Worm (Caenorhabditis elegans): ENCODE measurements around the gene fbxa-78.

ce11 chrIII:1249111-1249583 is 9.1 kb downstream of the fbxa-78 start, which contains the start of the genes fbxa-76 and fbxa-77:
- TF ChIP-seq him-1 (tag; optimal IDR thresholded peaks at IDR 0.05) (no peak), W03F9.2 (tag; optimal IDR thresholded peaks at IDR 0.05) (no peak), dao-5 (tag; optimal IDR thresholded peaks at IDR 0.05) (no peak)

All from whole organism, L4/young adult.